Worm (Caenorhabditis elegans): Measurements from ENCODE around the gene C45B11.8.

- TF ChIP-seq zag-1 (tag; optimal IDR thresholded peaks at IDR 0.05) (no peak), ceh-16 (tag; optimal IDR thresholded peaks at IDR 0.05) (no peak), egl-27 (tag; optimal IDR thresholded peaks at IDR 0.05) (no peak), nhr-23 (tag; optimal IDR thresholded peaks at IDR 0.05) (no peak), nhr-77 (tag; optimal IDR thresholded peaks at IDR 0.05) (no peak), lin-39 (tag; optimal IDR thresholded peaks at IDR 0.05) (no peak), lsy-2 (tag; optimal IDR thresholded peaks at IDR 0.05) (peak in 1 of 2 experiments; percentile 70), elt-1 (tag; optimal IDR thresholded peaks at IDR 0.05) (no peak), crh-2 (tag; optimal IDR thresholded peaks at IDR 0.05) (peak; percentile 70), lin-13 (GFP tag; optimal IDR thresholded peaks at IDR 0.05) (peak; percentile 20)
Observed at ce11 chrV:11029309-11029708, 11.3 kb upstream of the C45B11.8 start.

Measured in whole organism, L2 larva.